Fruit fly (Drosophila melanogaster) whole organism, embryonic: ENCODE results near the gene MESK4.
A peak's percentile ranks its signal among the peaks of the same experiment; 100 is the strongest.

Experiments
- Bteb2 ChIP-seq: fragments of 200-800 bp; sonication (Bioruptor generic); optimal IDR thresholded peaks from 2 replicates; lab custom pipeline; 2016; ENCODE audit warnings: missing biosample characterization, missing genetic modification characterization
- CG11560 ChIP-seq: fragments of 200-800 bp; sonication (Bioruptor generic); IDR thresholded peaks from 3 replicates; pipeline ENCODE4 v1.3.6; 2022; ENCODE audit warnings: missing biosample characterization, missing genetic modification characterization
- CG12071 ChIP-seq: fragments of 200-800 bp; sonication (Bioruptor generic); optimal IDR thresholded peaks from 3 replicates; lab custom pipeline; 2018; ENCODE audit warnings: missing biosample characterization, mild to moderate bottlenecking, missing genetic modification characterization
- CG13624 ChIP-seq: fragments of 200-800 bp; sonication (Bioruptor generic); optimal IDR thresholded peaks from 2 replicates; lab custom pipeline; 2016; ENCODE audit warnings: missing biosample characterization, missing genetic modification characterization
- CG14667 ChIP-seq: fragments of 200-800 bp; sonication (Bioruptor generic); IDR thresholded peaks from 2 replicates; pipeline ENCODE4 v1.3.6; 2022; ENCODE audit warnings: missing biosample characterization, missing genetic modification characterization
- CG15696 ChIP-seq: fragments of 200-800 bp; sonication (Bioruptor generic); optimal IDR thresholded peaks from 2 replicates; lab custom pipeline; 2019; ENCODE audit warnings: missing biosample characterization, mild to moderate bottlenecking, missing genetic modification characterization, moderate library complexity
- CG16815 ChIP-seq: fragments of 200-800 bp; sonication (Bioruptor generic); optimal IDR thresholded peaks from 3 replicates; lab custom pipeline; 2017; ENCODE audit warnings: missing biosample characterization, mild to moderate bottlenecking, missing genetic modification characterization
- CG17385 ChIP-seq: fragments of 200-800 bp; sonication (Bioruptor generic); optimal IDR thresholded peaks from 3 replicates; lab custom pipeline; 2018; ENCODE audit warnings: missing biosample characterization, mild to moderate bottlenecking, missing genetic modification characterization
- CG2199 ChIP-seq: fragments of 200-800 bp; sonication (Bioruptor generic); IDR thresholded peaks from 3 replicates; pipeline ENCODE4 v1.3.6; 2022; ENCODE audit warnings: missing biosample characterization, missing genetic modification characterization
- CG2202 ChIP-seq: fragments of 200-800 bp; sonication (Bioruptor generic); optimal IDR thresholded peaks from 2 replicates; lab custom pipeline; 2018; ENCODE audit warnings: missing biosample characterization, mild to moderate bottlenecking, missing genetic modification characterization
- CG3281 ChIP-seq: fragments of 200-800 bp; sonication (Bioruptor generic); optimal IDR thresholded peaks from 3 replicates; lab custom pipeline; 2017; ENCODE audit warnings: missing biosample characterization, mild to moderate bottlenecking, missing genetic modification characterization
- CG33557 ChIP-seq: fragments of 200-800 bp; sonication (Bioruptor generic); optimal IDR thresholded peaks from 2 replicates; lab custom pipeline; 2019; ENCODE audit warnings: missing biosample characterization, mild to moderate bottlenecking, missing genetic modification characterization, moderate library complexity
- CG34224 ChIP-seq: fragments of 200-800 bp; sonication (Bioruptor generic); IDR thresholded peaks from 3 replicates; pipeline ENCODE4 v1.3.6; 2022; ENCODE audit warnings: missing biosample characterization, missing genetic modification characterization; ENCODE audit not compliant: partially characterized antibody
- CG5180 ChIP-seq: fragments of 200-800 bp; sonication (Bioruptor generic); optimal IDR thresholded peaks from 3 replicates; lab custom pipeline; 2017; ENCODE audit warnings: missing biosample characterization, missing genetic modification characterization, mild to moderate bottlenecking, moderate library complexity, missing genetic modification reagents
- CG6689 ChIP-seq: fragments of 200-800 bp; sonication (Bioruptor generic); IDR thresholded peaks from 2 replicates; pipeline ENCODE4 v1.3.6; 2022; ENCODE audit warnings: missing biosample characterization, missing genetic modification characterization
- CG7271 ChIP-seq: fragments of 200-800 bp; sonication (Bioruptor generic); optimal IDR thresholded peaks from 2 replicates; lab custom pipeline; 2018; ENCODE audit warnings: missing biosample characterization, mild to moderate bottlenecking, missing genetic modification characterization, moderate library complexity
- CG7839 ChIP-seq: fragments of 200-800 bp; sonication (Bioruptor generic); optimal IDR thresholded peaks from 3 replicates; lab custom pipeline; 2018; ENCODE audit warnings: missing biosample characterization, mild to moderate bottlenecking, missing genetic modification characterization, moderate library complexity
- CG8290 ChIP-seq, 3 experiments: fragments of 200-800 bp; sonication (Bioruptor generic); optimal IDR thresholded peaks; 2 replicates each; lab custom pipeline; 2016 to 2019; ENCODE audit warnings: missing biosample characterization in 3 of 3, missing genetic modification characterization in 3 of 3, mild to moderate bottlenecking in 2 of 3, moderate library complexity in 1 of 3
- Doc2 ChIP-seq: fragments of 200-800 bp; sonication (Bioruptor generic); IDR thresholded peaks from 2 replicates; pipeline ENCODE4 v1.3.6; 2022; ENCODE audit warnings: missing biosample characterization, missing genetic modification characterization
- Fer1 ChIP-seq: fragments of 200-800 bp; sonication (Bioruptor generic); optimal IDR thresholded peaks from 2 replicates; lab custom pipeline; 2017; ENCODE audit warnings: missing biosample characterization, mild to moderate bottlenecking, missing genetic modification characterization
- Fer3 ChIP-seq: fragments of 200-800 bp; sonication (Bioruptor generic); optimal IDR thresholded peaks from 2 replicates; lab custom pipeline; 2018; ENCODE audit warnings: missing biosample characterization, mild to moderate bottlenecking, missing genetic modification characterization, moderate library complexity
- Hand ChIP-seq: fragments of 200-800 bp; sonication (Bioruptor generic); optimal IDR thresholded peaks from 2 replicates; lab custom pipeline; 2017; ENCODE audit warnings: mild to moderate bottlenecking, missing biosample characterization, missing genetic modification reagents, missing genetic modification characterization
- Lhr ChIP-seq: fragments of 200-800 bp; sonication (Bioruptor generic); optimal IDR thresholded peaks from 3 replicates; lab custom pipeline; 2017; ENCODE audit warnings: mild to moderate bottlenecking, missing biosample characterization, missing genetic modification reagents, missing genetic modification characterization
- Med ChIP-seq: fragments of 200-800 bp; sonication (Bioruptor generic); peaks from one replicate; lab custom pipeline; 2016; ENCODE audit warnings: missing biosample characterization, missing genetic modification characterization, mild to moderate bottlenecking, inconsistent platforms, moderate library complexity
- Nf-YB ChIP-seq: fragments of 200-800 bp; sonication (Bioruptor generic); optimal IDR thresholded peaks from 3 replicates; lab custom pipeline; 2019; ENCODE audit warnings: missing biosample characterization, mild to moderate bottlenecking, missing genetic modification characterization, moderate library complexity
- Pdp1 ChIP-seq, 2 experiments: fragments of 200-800 bp; sonication (Bioruptor generic); optimal IDR thresholded peaks; 3 replicates each; lab custom pipeline; 2016; ENCODE audit warnings: missing biosample characterization in 2 of 2, missing genetic modification characterization in 2 of 2, mild to moderate bottlenecking in 1 of 2, moderate library complexity in 1 of 2
- Sry-β ChIP-seq: fragments of 200-800 bp; sonication (Bioruptor generic); optimal IDR thresholded peaks from 2 replicates; lab custom pipeline; 2018; ENCODE audit warnings: missing biosample characterization, mild to moderate bottlenecking, missing genetic modification characterization, moderate library complexity
- Ssrp ChIP-seq: fragments of 200-800 bp; sonication (Bioruptor generic); optimal IDR thresholded peaks from 2 replicates; lab custom pipeline; 2018; ENCODE audit warnings: missing biosample characterization, mild to moderate bottlenecking, missing genetic modification characterization, moderate library complexity
- Tbp ChIP-seq: fragments of >200 bp; optimal IDR thresholded peaks from 2 replicates; lab custom pipeline; 2018; ENCODE audit warnings: missing biosample characterization, missing genetic modification characterization
- al ChIP-seq: fragments of 200-800 bp; sonication (Bioruptor generic); IDR thresholded peaks from 2 replicates; pipeline ENCODE4 v1.3.6; 2022; ENCODE audit warnings: missing biosample characterization, missing genetic modification characterization
- amos ChIP-seq: fragments of 200-800 bp; sonication (Bioruptor generic); IDR thresholded peaks from 2 replicates; pipeline ENCODE4 v1.3.6; 2022; ENCODE audit warnings: missing biosample characterization, missing genetic modification characterization; ENCODE audit not compliant: partially characterized antibody
- ash1 ChIP-seq: fragments of 200-800 bp; sonication (Bioruptor generic); optimal IDR thresholded peaks from 2 replicates; lab custom pipeline; 2018; ENCODE audit warnings: missing biosample characterization, mild to moderate bottlenecking, missing genetic modification characterization
- bigmax ChIP-seq: fragments of 200-800 bp; sonication (Bioruptor generic); optimal IDR thresholded peaks from 2 replicates; lab custom pipeline; 2018; ENCODE audit warnings: missing biosample characterization, mild to moderate bottlenecking, missing genetic modification characterization
- chm ChIP-seq: fragments of 200-800 bp; sonication (Bioruptor generic); IDR thresholded peaks from 2 replicates; pipeline ENCODE4 v1.3.6; 2022; ENCODE audit warnings: missing biosample characterization, missing genetic modification characterization
- crc ChIP-seq: fragments of 200-800 bp; sonication (Bioruptor generic); optimal IDR thresholded peaks from 2 replicates; lab custom pipeline; 2016; ENCODE audit warnings: missing biosample characterization, missing genetic modification characterization
- dan ChIP-seq: fragments of 200-800 bp; sonication (Bioruptor generic); IDR thresholded peaks from 2 replicates; pipeline ENCODE4 v1.3.6; 2022; ENCODE audit warnings: missing biosample characterization, missing genetic modification characterization
- disco-r ChIP-seq: fragments of 200-800 bp; sonication (Bioruptor generic); optimal IDR thresholded peaks from 2 replicates; lab custom pipeline; 2016; ENCODE audit warnings: missing biosample characterization, missing genetic modification characterization
- dm ChIP-seq: fragments of 200-800 bp; sonication (Bioruptor generic); optimal IDR thresholded peaks from 3 replicates; lab custom pipeline; 2016; ENCODE audit warnings: missing biosample characterization, missing genetic modification characterization
- fu2 ChIP-seq: fragments of 200-800 bp; sonication (Bioruptor generic); optimal IDR thresholded peaks from 2 replicates; lab custom pipeline; 2016; ENCODE audit warnings: missing biosample characterization, missing genetic modification characterization
- lab ChIP-seq: fragments of 200-800 bp; sonication (Bioruptor generic); optimal IDR thresholded peaks from 3 replicates; lab custom pipeline; 2017; ENCODE audit warnings: missing biosample characterization, missing genetic modification characterization, mild to moderate bottlenecking, moderate library complexity, missing genetic modification reagents
- lilli ChIP-seq: fragments of 200-800 bp; sonication (Bioruptor generic); optimal IDR thresholded peaks from 3 replicates; lab custom pipeline; 2016; ENCODE audit warnings: missing biosample characterization, missing genetic modification characterization
- pb ChIP-seq: fragments of 200-800 bp; sonication (Bioruptor generic); optimal IDR thresholded peaks from 3 replicates; lab custom pipeline; 2016; ENCODE audit warnings: missing biosample characterization, missing genetic modification characterization
- pfk ChIP-seq: fragments of 200-800 bp; sonication (Bioruptor generic); optimal IDR thresholded peaks from 2 replicates; lab custom pipeline; 2018; ENCODE audit warnings: missing biosample characterization, mild to moderate bottlenecking, missing genetic modification characterization, moderate library complexity
- pzg ChIP-seq: fragments of 200-800 bp; sonication (Bioruptor generic); optimal IDR thresholded peaks from 3 replicates; lab custom pipeline; 2018; ENCODE audit warnings: missing biosample characterization, mild to moderate bottlenecking, missing genetic modification characterization, moderate library complexity
- salm ChIP-seq: fragments of 200-800 bp; sonication (Bioruptor generic); optimal IDR thresholded peaks from 2 replicates; lab custom pipeline; 2018; ENCODE audit warnings: missing biosample characterization, mild to moderate bottlenecking, missing genetic modification characterization
- sna ChIP-seq: fragments of 200-800 bp; sonication (Bioruptor generic); IDR thresholded peaks from 2 replicates; pipeline ENCODE4 v1.3.6; 2022; ENCODE audit warnings: missing biosample characterization, missing genetic modification characterization; ENCODE audit not compliant: partially characterized antibody
- tap ChIP-seq: fragments of 200-800 bp; optimal IDR thresholded peaks from 3 replicates; lab custom pipeline; 2019; ENCODE audit warnings: missing biosample characterization, mild to moderate bottlenecking, missing genetic modification characterization, moderate library complexity
- tgo ChIP-seq: fragments of 200-800 bp; sonication (Bioruptor generic); IDR thresholded peaks from 3 replicates; pipeline ENCODE4 v1.3.6; 2022; ENCODE audit warnings: missing biosample characterization, missing genetic modification characterization
- tin ChIP-seq: fragments of 200-800 bp; sonication (Bioruptor generic); optimal IDR thresholded peaks from 3 replicates; lab custom pipeline; 2016; ENCODE audit warnings: missing biosample characterization, missing genetic modification characterization
- tna ChIP-seq: fragments of 200-800 bp; sonication (Bioruptor generic); IDR thresholded peaks from 2 replicates; pipeline ENCODE4 v1.3.6; 2022; ENCODE audit warnings: missing biosample characterization, missing genetic modification characterization; ENCODE audit not compliant: partially characterized antibody
- zfh1 ChIP-seq: fragments of 200-800 bp; sonication (Bioruptor generic); IDR thresholded peaks from 3 replicates; pipeline ENCODE4 v1.3.6; 2022; ENCODE audit warnings: missing biosample characterization, missing genetic modification characterization

The MESK4 gene

DNA sequence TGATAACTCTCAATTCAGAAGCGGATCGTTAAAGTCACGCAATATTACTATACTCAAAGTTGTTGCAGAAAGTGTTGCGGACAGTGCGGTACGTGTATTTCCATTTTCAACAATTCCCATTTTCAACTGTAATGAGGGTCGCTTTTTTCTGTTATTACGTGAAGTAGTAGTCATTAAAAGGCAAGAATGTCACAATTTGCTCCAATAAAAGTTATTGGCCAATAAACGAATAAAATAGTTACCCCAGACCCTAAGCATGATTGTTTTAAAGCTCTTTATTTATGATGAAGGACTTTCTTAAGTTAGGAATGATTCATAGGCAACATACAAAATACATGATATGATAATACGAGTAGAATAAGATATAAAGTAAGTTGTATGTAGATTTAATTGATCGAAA lies 18.7 kb downstream of the MESK4 start (continued):
- TF ChIP-seq Sry-β (GFP tag; lab: Kevin White, UChicago) (no peak), chm (GFP tag; lab: Robert Waterston, UW) (no peak), CG7839 (tag; lab: Kevin White, UChicago) (peak; percentile 31), Pdp1 (GFP tag; optimal IDR thresholded peaks at IDR 0.05; lab: Kevin White, UChicago) (peak in 1 of 2 experiments; percentile 40), CG7271 (tag; lab: Kevin White, UChicago) (no peak), CG13624 (GFP tag; lab: Kevin White, UChicago) (no peak), CG3281 (GFP tag; lab: Kevin White, UChicago) (peak; percentile 36), Med (GFP tag; lab: Kevin White, UChicago) (no peak), pfk (GFP tag; lab: Kevin White, UChicago) (no peak), CG15696 (tag; lab: Kevin White, UChicago) (no peak), CG2199 (GFP tag; lab: Robert Waterston, UW) (no peak), Fer3 (peak; percentile 26), Fer1 (GFP tag; lab: Kevin White, UChicago) (no peak), CG33557 (GFP tag; lab: Kevin White, UChicago) (no peak), CG16815 (no peak), salm (tag; lab: Kevin White, UChicago) (no peak), dm (GFP tag; lab: Kevin White, UChicago) (no peak), CG8290 (GFP tag; optimal IDR thresholded peaks at IDR 0.05; lab: Kevin White, UChicago) (no peak), CG8290 (tag; optimal IDR thresholded peaks at IDR 0.05; lab: Kevin White, UChicago) (peak in 1 of 2 experiments; percentile 26), CG2202 (tag; lab: Kevin White, UChicago) (no peak), tap (tag; lab: Kevin White, UChicago) (peak; percentile 33), pzg (GFP tag; lab: Kevin White, UChicago) (no peak), tin (GFP tag; lab: Kevin White, UChicago) (no peak), lilli (GFP tag; lab: Kevin White, UChicago) (no peak), Hand (GFP tag; lab: Kevin White, UChicago) (no peak), bigmax (GFP tag; lab: Kevin White, UChicago) (no peak), Tbp (GFP tag; lab: Kevin White, UChicago) (no peak), CG17385 (GFP tag; lab: Kevin White, UChicago) (no peak), tgo (GFP tag; lab: Robert Waterston, UW) (no peak), zfh1 (GFP tag; lab: Robert Waterston, UW) (no peak), CG6689 (GFP tag; lab: Robert Waterston, UW) (no peak), Nf-YB (GFP tag; lab: Kevin White, UChicago) (peak; percentile 21), tna (GFP tag; lab: Robert Waterston, UW) (no peak), CG11560 (tag; lab: Robert Waterston, UW) (no peak), CG12071 (GFP tag; lab: Kevin White, UChicago) (peak; percentile 64), CG5180 (GFP tag; lab: Kevin White, UChicago) (no peak), Bteb2 (GFP tag; lab: Kevin White, UChicago) (no peak), Doc2 (GFP tag; lab: Robert Waterston, UW) (no peak), fu2 (GFP tag; lab: Kevin White, UChicago) (no peak), CG34224 (GFP tag; lab: Robert Waterston, UW) (no peak), Lhr (no peak), ash1 (no peak), CG14667 (no peak), disco-r (GFP tag; lab: Kevin White, UChicago) (no peak), lab (GFP tag; lab: Kevin White, UChicago) (no peak), amos (GFP tag; lab: Robert Waterston, UW) (no peak), sna (no peak), dan (GFP tag; lab: Robert Waterston, UW) (no peak), Ssrp (tag; lab: Kevin White, UChicago) (no peak), pb (GFP tag; lab: Kevin White, UChicago) (no peak), al (GFP tag; lab: Robert Waterston, UW) (no peak), crc (GFP tag; lab: Kevin White, UChicago) (no peak)
